Fruit fly (Drosophila melanogaster): Measurements from ENCODE around the gene Pde9.

Pde9 gene

DNA sequence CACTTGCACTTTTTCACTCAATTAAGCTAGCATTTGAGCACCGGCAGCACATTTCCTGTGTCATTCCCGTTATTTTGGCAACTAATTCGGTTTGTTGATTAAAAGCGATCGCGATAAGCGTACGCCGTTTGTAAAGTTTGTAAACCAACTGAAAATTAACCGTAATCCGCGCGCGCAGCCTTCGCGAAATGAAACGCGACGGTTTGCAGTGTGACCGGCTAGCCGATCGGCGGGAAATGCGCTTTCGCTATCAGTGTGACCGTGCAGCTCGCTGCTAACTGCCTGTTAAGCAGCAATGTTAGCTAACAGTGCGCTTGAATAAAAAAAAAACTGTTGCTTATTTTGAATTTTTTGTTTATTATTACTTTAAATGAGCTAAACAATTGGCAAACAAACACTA lies at the start of gene Pde9:
Gene Pde9, minus strand, starts transcription at position 178 of the 400 bp plus-strand sequence.
- TF ChIP-seq CG11617 (GFP tag; optimal IDR thresholded peaks at IDR 0.05) (no peak), cnc (optimal IDR thresholded peaks at IDR 0.05) (no peak), CG14711 (tag; optimal IDR thresholded peaks at IDR 0.05) (no peak), bab1 (GFP tag; optimal IDR thresholded peaks at IDR 0.05) (peak; percentile 21), CG5204 (GFP tag; optimal IDR thresholded peaks at IDR 0.05) (no peak), ovo (GFP tag; optimal IDR thresholded peaks at IDR 0.05) (peak; percentile 49)

DNA sequence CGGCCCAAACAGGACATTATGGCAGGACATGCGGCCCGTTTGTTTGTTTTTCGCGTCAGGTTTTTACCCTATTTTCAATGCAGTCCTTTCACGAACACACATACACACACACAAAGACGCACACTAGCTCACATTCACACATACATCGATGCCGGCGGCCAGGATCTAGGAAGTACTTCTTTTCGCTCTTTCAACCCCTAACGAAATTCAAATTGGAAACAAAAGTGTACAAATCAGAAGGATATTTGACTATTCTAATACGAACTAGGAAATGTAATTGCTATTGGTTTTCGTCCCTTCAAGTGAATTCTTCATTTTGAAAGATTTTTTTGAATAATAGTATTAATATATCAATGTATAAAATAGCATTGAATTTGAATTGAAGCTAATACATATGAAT lies 43.3 kb upstream of the Pde9 start:
- TF ChIP-seq CG14711 (tag; optimal IDR thresholded peaks at IDR 0.05) = no peak
- TF ChIP-seq CG7045 (GFP tag; optimal IDR thresholded peaks at IDR 0.05) = no peak
- no peak for TF ChIP-seq Hr96 (GFP tag; optimal IDR thresholded peaks at IDR 0.05)
- TF ChIP-seq cnc (optimal IDR thresholded peaks at IDR 0.05) = no peak
- TF ChIP-seq CG1620 (GFP tag; optimal IDR thresholded peaks at IDR 0.05) = no peak
- TF ChIP-seq cic (GFP tag; optimal IDR thresholded peaks at IDR 0.05) = no peak
- no peak for TF ChIP-seq kay (GFP tag; ENCODE audit: borderline replicate concordance)
- TF ChIP-seq CG5204 (GFP tag; optimal IDR thresholded peaks at IDR 0.05) = no peak
- no peak for TF ChIP-seq Crg-1 (GFP tag; optimal IDR thresholded peaks at IDR 0.05)
- TF ChIP-seq CG7101 (tag; optimal IDR thresholded peaks at IDR 0.05) = no peak

DNA sequence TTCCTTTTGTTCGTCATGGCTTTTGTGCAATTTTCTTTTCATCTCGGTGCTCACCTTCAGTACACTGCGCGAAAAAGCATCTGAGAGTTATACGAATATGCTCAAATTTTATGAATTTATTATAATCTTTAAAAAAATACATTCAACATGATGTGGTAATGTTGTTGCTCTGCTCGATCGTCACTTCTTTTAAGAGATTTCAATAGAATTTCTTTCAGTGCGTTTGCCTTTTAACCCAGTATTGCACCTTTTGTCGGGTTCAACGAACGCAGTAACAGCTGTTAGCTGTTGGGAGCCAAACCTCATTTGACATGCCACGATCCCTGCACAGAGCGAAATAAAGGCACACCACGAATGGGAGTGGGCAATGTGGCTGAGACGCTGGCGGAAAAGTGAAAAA lies 42.8 kb upstream of the Pde9 start:
- no peak for TF ChIP-seq Crg-1 (GFP tag; optimal IDR thresholded peaks at IDR 0.05)
- TF ChIP-seq Hr96 (GFP tag; optimal IDR thresholded peaks at IDR 0.05) = no peak
- TF ChIP-seq Mnt (GFP tag; optimal IDR thresholded peaks at IDR 0.05) = no peak
- no peak for TF ChIP-seq CG12768 (GFP tag; optimal IDR thresholded peaks at IDR 0.05)
- TF ChIP-seq CG1620 (GFP tag; optimal IDR thresholded peaks at IDR 0.05) = no peak
- no peak for TF ChIP-seq CG11617 (GFP tag; optimal IDR thresholded peaks at IDR 0.05)
- TF ChIP-seq cic (GFP tag; optimal IDR thresholded peaks at IDR 0.05) = no peak
- no peak for TF ChIP-seq CG33017 (tag; optimal IDR thresholded peaks at IDR 0.05)
- no peak for TF ChIP-seq Clk (GFP tag; optimal IDR thresholded peaks at IDR 0.05)
- TF ChIP-seq kay (GFP tag; ENCODE audit: borderline replicate concordance) = no peak

DNA sequence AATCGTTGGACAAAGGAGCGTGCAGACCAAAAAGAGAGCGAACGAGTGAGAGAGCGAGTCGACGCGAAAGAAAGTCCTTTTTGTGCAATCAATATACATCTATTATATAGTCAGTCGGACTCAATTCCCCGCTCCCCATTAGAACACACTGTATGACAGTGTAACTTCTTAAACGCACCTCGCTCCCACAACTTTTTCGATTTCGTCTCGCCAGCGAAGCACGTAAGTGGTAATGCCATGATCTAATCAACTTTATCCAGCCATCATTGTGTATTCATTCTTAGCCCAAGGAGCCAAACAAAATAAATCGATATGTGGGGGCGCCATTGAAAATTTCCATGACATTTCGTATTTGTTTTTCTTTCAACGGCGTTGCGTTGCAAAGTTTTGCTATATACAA lies 41.9 kb upstream of the Pde9 start:
- no peak for TF ChIP-seq Clk (GFP tag; optimal IDR thresholded peaks at IDR 0.05)
- TF ChIP-seq cnc (optimal IDR thresholded peaks at IDR 0.05) = no peak
- no peak for TF ChIP-seq bab1 (GFP tag; optimal IDR thresholded peaks at IDR 0.05)
- no peak for TF ChIP-seq CG7101 (tag; optimal IDR thresholded peaks at IDR 0.05)
- no peak for TF ChIP-seq kay (GFP tag; ENCODE audit: borderline replicate concordance)

DNA sequence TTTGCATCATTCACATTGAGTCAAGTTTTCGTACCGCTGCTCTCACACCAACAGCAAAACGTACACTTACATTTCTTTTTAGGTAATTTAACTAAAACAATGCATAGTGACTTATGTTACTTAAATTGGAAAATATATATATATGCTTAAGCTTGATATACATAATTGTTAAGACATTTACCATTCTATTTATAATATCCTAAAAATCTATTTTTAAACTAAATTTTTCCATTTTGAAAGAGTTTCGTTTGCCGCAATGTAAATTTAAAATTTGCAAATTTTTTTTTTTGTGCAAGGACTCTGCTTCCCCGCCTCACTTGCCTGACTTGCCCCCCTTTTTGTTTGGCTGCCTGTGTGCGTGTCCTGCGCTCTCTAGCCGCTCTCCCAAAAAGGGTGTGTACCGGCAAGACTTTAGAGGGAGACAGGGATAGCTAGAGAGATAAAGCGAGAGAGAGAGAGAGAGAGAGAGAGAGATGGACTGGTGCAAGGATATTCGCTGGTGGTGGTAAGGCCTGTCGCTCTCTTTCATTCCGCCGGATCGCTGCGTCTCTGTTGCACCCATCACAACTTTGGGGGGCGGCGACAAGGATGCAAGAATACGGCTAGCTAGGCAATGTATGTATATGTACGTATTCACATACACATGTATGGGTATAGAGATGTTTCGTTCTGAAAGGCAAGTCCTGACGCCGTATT lies 40.8 kb upstream of the Pde9 start:
- TF ChIP-seq kay (GFP tag; ENCODE audit: borderline replicate concordance) = peak; percentile 35
- TF ChIP-seq CG14711 (tag; optimal IDR thresholded peaks at IDR 0.05) = peak; percentile 13
- peak; percentile 44 for TF ChIP-seq CG7101 (tag; optimal IDR thresholded peaks at IDR 0.05)
- peak; percentile 14 for TF ChIP-seq CG33017 (tag; optimal IDR thresholded peaks at IDR 0.05)
- no peak for TF ChIP-seq ovo (GFP tag; optimal IDR thresholded peaks at IDR 0.05)

DNA sequence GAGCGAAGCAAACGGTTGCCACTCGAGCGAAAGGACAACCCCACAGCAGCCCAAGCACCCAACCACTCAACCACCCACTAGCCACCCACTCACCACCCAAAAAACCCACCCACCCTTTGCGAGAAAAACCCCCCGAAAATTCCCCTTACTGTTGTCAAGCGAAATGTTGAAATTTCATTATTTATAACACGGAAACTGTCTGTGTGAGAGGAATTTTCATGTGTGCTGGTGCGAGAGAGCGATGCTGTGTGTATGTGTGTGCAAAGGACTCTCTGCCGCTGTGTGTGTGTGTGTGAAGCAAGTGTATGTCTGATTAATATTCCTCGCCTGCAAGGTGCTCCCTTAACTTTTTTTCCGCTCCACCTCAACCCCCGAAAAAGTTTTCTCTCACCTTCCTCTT lies 32.7 kb upstream of the Pde9 start:
- TF ChIP-seq CG1620 (GFP tag; optimal IDR thresholded peaks at IDR 0.05) = no peak
- no peak for TF ChIP-seq cnc (optimal IDR thresholded peaks at IDR 0.05)
- TF ChIP-seq pad (GFP tag; optimal IDR thresholded peaks at IDR 0.05) = peak; percentile 32
- TF ChIP-seq Clk (GFP tag; optimal IDR thresholded peaks at IDR 0.05) = no peak
- TF ChIP-seq cic (GFP tag; optimal IDR thresholded peaks at IDR 0.05) = no peak

DNA sequence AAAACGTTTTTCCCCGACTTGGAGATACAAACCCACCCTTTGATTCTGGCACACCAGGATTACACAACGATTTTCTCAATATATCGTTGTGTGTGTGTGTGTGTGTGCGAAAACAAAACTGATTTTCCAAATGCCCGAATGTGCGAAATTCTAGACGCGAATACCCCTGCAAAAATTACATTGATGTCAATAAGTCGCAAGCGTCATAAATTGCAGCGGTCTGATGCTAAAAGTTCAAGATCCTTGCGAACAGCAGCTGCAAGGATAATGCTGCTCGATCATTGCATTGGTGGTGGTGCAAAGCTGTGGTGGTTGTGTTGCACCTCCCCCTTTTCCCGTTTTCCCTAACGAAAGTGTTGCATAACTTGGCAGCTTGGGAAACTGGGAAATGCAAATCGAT lies 30.5 kb upstream of the Pde9 start:
- TF ChIP-seq CG11617 (GFP tag; optimal IDR thresholded peaks at IDR 0.05) (no peak), cnc (optimal IDR thresholded peaks at IDR 0.05) (no peak), toe (GFP tag; optimal IDR thresholded peaks at IDR 0.05) (no peak), Crg-1 (GFP tag; optimal IDR thresholded peaks at IDR 0.05) (no peak), Clk (GFP tag; optimal IDR thresholded peaks at IDR 0.05) (no peak), bab1 (GFP tag; optimal IDR thresholded peaks at IDR 0.05) (no peak), kay (GFP tag; ENCODE audit: borderline replicate concordance) (no peak), CG12768 (GFP tag; optimal IDR thresholded peaks at IDR 0.05) (no peak), CG14711 (tag; optimal IDR thresholded peaks at IDR 0.05) (no peak), tj (GFP tag; optimal IDR thresholded peaks at IDR 0.05) (no peak), CG7101 (tag; optimal IDR thresholded peaks at IDR 0.05) (no peak), CG7045 (GFP tag; optimal IDR thresholded peaks at IDR 0.05) (no peak), ovo (GFP tag; optimal IDR thresholded peaks at IDR 0.05) (no peak), CG33017 (tag; optimal IDR thresholded peaks at IDR 0.05) (no peak), pad (GFP tag; optimal IDR thresholded peaks at IDR 0.05) (no peak), Hr96 (GFP tag; optimal IDR thresholded peaks at IDR 0.05) (no peak), CG5204 (GFP tag; optimal IDR thresholded peaks at IDR 0.05) (no peak), CG1620 (GFP tag; optimal IDR thresholded peaks at IDR 0.05) (no peak), cic (GFP tag; optimal IDR thresholded peaks at IDR 0.05) (no peak), Mnt (GFP tag; optimal IDR thresholded peaks at IDR 0.05) (no peak)

Measured in whole organism, adult.